Fruit fly (Drosophila melanogaster) whole organism, embryonic: Measurements from ENCODE around the gene CG14840.

Source experiments
- Abd-B ChIP-seq: fragments of 200-800 bp; sonication (Bioruptor generic); optimal IDR thresholded peaks from 2 replicates; lab custom pipeline; 2018; ENCODE audit warnings: missing biosample characterization, mild to moderate bottlenecking, missing genetic modification characterization, moderate library complexity
- Ada2b ChIP-seq: fragments of 200-800 bp; sonication (Bioruptor generic); IDR thresholded peaks from 2 replicates; pipeline ENCODE4 v1.3.6; 2022; ENCODE audit warnings: missing biosample characterization, missing genetic modification characterization
- B-H1 ChIP-seq: fragments of 200-800 bp; sonication (Bioruptor generic); IDR thresholded peaks from 3 replicates; pipeline ENCODE4 v1.3.6; 2022; ENCODE audit warnings: missing biosample characterization, missing genetic modification characterization
- CG10209 ChIP-seq: fragments of 200-800 bp; sonication (Bioruptor generic); optimal IDR thresholded peaks from 3 replicates; lab custom pipeline; 2017; ENCODE audit warnings: missing biosample characterization, mild to moderate bottlenecking, missing genetic modification characterization, missing genetic modification reagents
- CG10366 ChIP-seq: fragments of 200-800 bp; sonication (Bioruptor generic); IDR thresholded peaks from 2 replicates; pipeline ENCODE4 v1.3.6; 2022; ENCODE audit warnings: missing biosample characterization, missing genetic modification characterization
- CG12391 ChIP-seq: fragments of 200-800 bp; sonication (Bioruptor generic); optimal IDR thresholded peaks from 3 replicates; lab custom pipeline; 2018; ENCODE audit warnings: missing biosample characterization, mild to moderate bottlenecking, missing genetic modification characterization, moderate library complexity
- CG1603 ChIP-seq: fragments of 200-800 bp; sonication (Bioruptor generic); optimal IDR thresholded peaks from 2 replicates; lab custom pipeline; 2019; ENCODE audit warnings: missing biosample characterization, mild to moderate bottlenecking, missing genetic modification characterization, moderate library complexity
- CG17568 ChIP-seq: fragments of 200-800 bp; sonication (Bioruptor generic); optimal IDR thresholded peaks from 2 replicates; lab custom pipeline; 2018; ENCODE audit warnings: missing biosample characterization, mild to moderate bottlenecking, missing genetic modification characterization, moderate library complexity
- CG2712 ChIP-seq: fragments of 200-800 bp; optimal IDR thresholded peaks from 3 replicates; lab custom pipeline; 2019; ENCODE audit warnings: missing biosample characterization, mild to moderate bottlenecking, missing genetic modification characterization, moderate library complexity
- CG32772 ChIP-seq: fragments of 200-800 bp; sonication (Bioruptor generic); IDR thresholded peaks from 2 replicates; pipeline ENCODE4 v1.3.6; 2022; ENCODE audit warnings: missing biosample characterization, missing genetic modification characterization
- CG3281 ChIP-seq: fragments of 200-800 bp; sonication (Bioruptor generic); optimal IDR thresholded peaks from 3 replicates; lab custom pipeline; 2017; ENCODE audit warnings: missing biosample characterization, mild to moderate bottlenecking, missing genetic modification characterization
- CG4424 ChIP-seq: fragments of 200-800 bp; sonication (Bioruptor generic); optimal IDR thresholded peaks from 3 replicates; lab custom pipeline; 2016; ENCODE audit warnings: missing biosample characterization, missing genetic modification characterization
- CG4820 ChIP-seq: fragments of 200-800 bp; sonication (Bioruptor generic); optimal IDR thresholded peaks from 3 replicates; lab custom pipeline; 2016; ENCODE audit warnings: missing biosample characterization, missing genetic modification characterization
- CG6175 ChIP-seq: fragments of 200-800 bp; sonication (Bioruptor generic); IDR thresholded peaks from 3 replicates; pipeline ENCODE4 v1.3.6; 2022; ENCODE audit warnings: missing biosample characterization, missing genetic modification characterization
- CG7839 ChIP-seq: fragments of 200-800 bp; sonication (Bioruptor generic); optimal IDR thresholded peaks from 3 replicates; lab custom pipeline; 2018; ENCODE audit warnings: missing biosample characterization, mild to moderate bottlenecking, missing genetic modification characterization, moderate library complexity
- CG8290 ChIP-seq, 3 experiments: fragments of 200-800 bp; sonication (Bioruptor generic); optimal IDR thresholded peaks; 2 replicates each; lab custom pipeline; 2016 to 2019; ENCODE audit warnings: missing biosample characterization in 3 of 3, missing genetic modification characterization in 3 of 3, mild to moderate bottlenecking in 2 of 3, moderate library complexity in 1 of 3
- CG8924 ChIP-seq: fragments of 200-800 bp; optimal IDR thresholded peaks from 3 replicates; lab custom pipeline; 2019; ENCODE audit warnings: missing biosample characterization, mild to moderate bottlenecking, missing genetic modification characterization, moderate library complexity
- CG8944 ChIP-seq: fragments of 200-800 bp; sonication (Bioruptor generic); optimal IDR thresholded peaks from 3 replicates; lab custom pipeline; 2016; ENCODE audit warnings: missing biosample characterization, missing genetic modification characterization
- CG9817 ChIP-seq: fragments of 200-800 bp; sonication (Bioruptor generic); optimal IDR thresholded peaks from 2 replicates; lab custom pipeline; 2018; ENCODE audit warnings: missing biosample characterization, mild to moderate bottlenecking, missing genetic modification characterization, moderate library complexity
- Chrac-16 ChIP-seq: fragments of 200-800 bp; sonication (Bioruptor generic); optimal IDR thresholded peaks from 3 replicates; lab custom pipeline; 2016; ENCODE audit warnings: missing biosample characterization, missing genetic modification characterization
- CoRest ChIP-seq: fragments of 200-800 bp; sonication (Bioruptor generic); optimal IDR thresholded peaks from 3 replicates; lab custom pipeline; 2018; ENCODE audit warnings: missing biosample characterization, mild to moderate bottlenecking, missing genetic modification characterization, moderate library complexity
- D19A ChIP-seq: fragments of 200-800 bp; optimal IDR thresholded peaks from 3 replicates; lab custom pipeline; 2019; ENCODE audit warnings: missing biosample characterization, mild to moderate bottlenecking, missing genetic modification characterization, moderate library complexity
- ERR ChIP-seq: fragments of 200-800 bp; sonication (Bioruptor generic); optimal IDR thresholded peaks from 2 replicates; lab custom pipeline; 2016; ENCODE audit warnings: missing biosample characterization, missing genetic modification characterization
- Fer3 ChIP-seq: fragments of 200-800 bp; sonication (Bioruptor generic); optimal IDR thresholded peaks from 2 replicates; lab custom pipeline; 2018; ENCODE audit warnings: missing biosample characterization, mild to moderate bottlenecking, missing genetic modification characterization, moderate library complexity
- Hand ChIP-seq: fragments of 200-800 bp; sonication (Bioruptor generic); optimal IDR thresholded peaks from 2 replicates; lab custom pipeline; 2017; ENCODE audit warnings: mild to moderate bottlenecking, missing biosample characterization, missing genetic modification reagents, missing genetic modification characterization
- Hmx ChIP-seq: fragments of 200-800 bp; sonication (Bioruptor generic); optimal IDR thresholded peaks from 2 replicates; lab custom pipeline; 2016; ENCODE audit warnings: missing biosample characterization, missing genetic modification characterization
- Hr51 ChIP-seq, 2 experiments: fragments of 200-800 bp; sonication (Bioruptor generic); optimal IDR thresholded peaks; 2 replicates in 1 of 2; 3 replicates in 1 of 2; lab custom pipeline; 2016 to 2018; ENCODE audit warnings: missing biosample characterization in 2 of 2, missing genetic modification characterization in 2 of 2, mild to moderate bottlenecking in 1 of 2, moderate library complexity in 1 of 2
- Hsf ChIP-seq: fragments of 200-800 bp; sonication (Bioruptor generic); optimal IDR thresholded peaks from 3 replicates; lab custom pipeline; 2016; ENCODE audit warnings: missing biosample characterization, missing genetic modification characterization
- Med ChIP-seq: fragments of 200-800 bp; sonication (Bioruptor generic); peaks from one replicate; lab custom pipeline; 2016; ENCODE audit warnings: missing biosample characterization, missing genetic modification characterization, mild to moderate bottlenecking, inconsistent platforms, moderate library complexity
- Pdp1 ChIP-seq, 2 experiments: fragments of 200-800 bp; sonication (Bioruptor generic); optimal IDR thresholded peaks; 3 replicates each; lab custom pipeline; 2016; ENCODE audit warnings: missing biosample characterization in 2 of 2, missing genetic modification characterization in 2 of 2, mild to moderate bottlenecking in 1 of 2, moderate library complexity in 1 of 2
- Sox102F ChIP-seq: fragments of 200-800 bp; sonication (Bioruptor generic); optimal IDR thresholded peaks from 2 replicates; lab custom pipeline; 2018; ENCODE audit warnings: missing biosample characterization, mild to moderate bottlenecking, missing genetic modification characterization, moderate library complexity
- Vsx1 ChIP-seq: fragments of 200-800 bp; sonication (Bioruptor generic); optimal IDR thresholded peaks from 2 replicates; lab custom pipeline; 2017; ENCODE audit warnings: missing biosample characterization, mild to moderate bottlenecking, missing genetic modification characterization, missing genetic modification reagents
- Xbp1 ChIP-seq: fragments of 200-800 bp; sonication (Bioruptor generic); optimal IDR thresholded peaks from 3 replicates; lab custom pipeline; 2016; ENCODE audit warnings: missing biosample characterization, mild to moderate bottlenecking, missing genetic modification characterization
- ab ChIP-seq: fragments of 200-800 bp; sonication (Bioruptor generic); optimal IDR thresholded peaks from 2 replicates; lab custom pipeline; 2016; ENCODE audit warnings: missing biosample characterization, missing genetic modification characterization
- bcd ChIP-seq: fragments of 200-800 bp; sonication (Bioruptor generic); optimal IDR thresholded peaks from 2 replicates; lab custom pipeline; 2017; ENCODE audit warnings: missing biosample characterization, mild to moderate bottlenecking, missing genetic modification characterization
- emc ChIP-seq: fragments of 200-800 bp; sonication (Bioruptor generic); optimal IDR thresholded peaks from 2 replicates; lab custom pipeline; 2016; ENCODE audit warnings: missing biosample characterization, missing genetic modification characterization
- fd3F ChIP-seq: fragments of 200-800 bp; sonication (Bioruptor generic); optimal IDR thresholded peaks from 2 replicates; lab custom pipeline; 2018; ENCODE audit warnings: missing biosample characterization, mild to moderate bottlenecking, missing genetic modification characterization, moderate library complexity
- gt ChIP-seq: fragments of 200-800 bp; sonication (Bioruptor generic); IDR thresholded peaks from 2 replicates; pipeline ENCODE4 v1.3.6; 2022; ENCODE audit warnings: missing biosample characterization, missing genetic modification characterization
- h ChIP-seq: fragments of >200 bp; optimal IDR thresholded peaks from 2 replicates; lab custom pipeline; 2017
- hb ChIP-seq: fragments of 200-800 bp; sonication (Bioruptor generic); IDR thresholded peaks from 3 replicates; pipeline ENCODE4 v1.3.6; 2022; ENCODE audit warnings: missing biosample characterization, missing genetic modification characterization; ENCODE audit not compliant: partially characterized antibody
- jing ChIP-seq: fragments of 200-800 bp; sonication (Bioruptor generic); optimal IDR thresholded peaks from 2 replicates; lab custom pipeline; 2018; ENCODE audit warnings: missing biosample characterization, mild to moderate bottlenecking, missing genetic modification characterization
- knrl ChIP-seq: fragments of 200-800 bp; sonication (Bioruptor generic); IDR thresholded peaks from 3 replicates; pipeline ENCODE4 v1.3.6; 2022; ENCODE audit warnings: missing biosample characterization, missing genetic modification characterization; ENCODE audit not compliant: partially characterized antibody
- mam ChIP-seq: fragments of 200-800 bp; sonication (Bioruptor generic); optimal IDR thresholded peaks from 3 replicates; lab custom pipeline; 2016; ENCODE audit warnings: missing biosample characterization, missing genetic modification characterization
- p53 ChIP-seq: fragments of 200-800 bp; sonication (Bioruptor generic); optimal IDR thresholded peaks from 2 replicates; lab custom pipeline; 2016; ENCODE audit warnings: missing biosample characterization, missing genetic modification characterization
- sisA ChIP-seq: fragments of 200-800 bp; sonication (Bioruptor generic); IDR thresholded peaks from 2 replicates; pipeline ENCODE4 v1.3.6; 2022; ENCODE audit warnings: missing biosample characterization, missing genetic modification characterization
- sqz ChIP-seq: fragments of 200-800 bp; sonication (Bioruptor generic); optimal IDR thresholded peaks from 3 replicates; lab custom pipeline; 2018; ENCODE audit warnings: missing biosample characterization, mild to moderate bottlenecking, missing genetic modification characterization
- ssp ChIP-seq: fragments of 200-800 bp; sonication (Bioruptor generic); IDR thresholded peaks from 2 replicates; pipeline ENCODE4 v1.3.6; 2022; ENCODE audit warnings: missing biosample characterization, missing genetic modification characterization
- twi ChIP-seq: fragments of 200-800 bp; optimal IDR thresholded peaks from 2 replicates; lab custom pipeline; 2019; ENCODE audit warnings: missing biosample characterization, mild to moderate bottlenecking, missing genetic modification characterization, moderate library complexity
- zfh2 ChIP-seq: fragments of 200-800 bp; sonication (Bioruptor generic); optimal IDR thresholded peaks from 2 replicates; lab custom pipeline; 2016; ENCODE audit warnings: missing biosample characterization, missing genetic modification characterization

CG14840 gene

dm6 chr3R:14283042-14283626 lies 22.1 kb upstream of the CG14840 start (continued):
- TF ChIP-seq ssp (GFP tag; lab: Robert Waterston, UW), result no peak
- TF ChIP-seq h (lab: Kevin White, UChicago), result no peak
- TF ChIP-seq Sox102F (GFP tag; lab: Kevin White, UChicago), result peak; percentile 49
- peak; percentile 49 for TF ChIP-seq CG12391 (tag; lab: Kevin White, UChicago)
- TF ChIP-seq gt (GFP tag; lab: Robert Waterston, UW), result no peak
- no peak for TF ChIP-seq twi
- peak; percentile 45 for TF ChIP-seq CG7839 (tag; lab: Kevin White, UChicago)
- peak; percentile 31 for TF ChIP-seq CG8944
- TF ChIP-seq zfh2 (GFP tag; lab: Kevin White, UChicago), result peak; percentile 65
- TF ChIP-seq Med, result peak; percentile 80
- TF ChIP-seq emc (GFP tag; lab: Kevin White, UChicago), result no peak
- TF ChIP-seq Fer3 (tag; lab: Kevin White, UChicago), result peak; percentile 10
- no peak for TF ChIP-seq hb (GFP tag; lab: Robert Waterston, UW)
- peak; percentile 72 for TF ChIP-seq Hsf (GFP tag; lab: Kevin White, UChicago)
- TF ChIP-seq Abd-B (GFP tag; lab: Kevin White, UChicago), result peak; percentile 41
- no peak for TF ChIP-seq sqz (GFP tag; lab: Kevin White, UChicago)
- TF ChIP-seq knrl (GFP tag; lab: Robert Waterston, UW), result no peak
- TF ChIP-seq p53 (GFP tag; lab: Kevin White, UChicago), result no peak
- TF ChIP-seq CG32772 (GFP tag; lab: Robert Waterston, UW), result no peak
- TF ChIP-seq Hand, result peak; percentile 11
- peak; percentile 46 for TF ChIP-seq bcd (GFP tag; lab: Kevin White, UChicago)
- TF ChIP-seq Pdp1 (GFP tag; optimal IDR thresholded peaks at IDR 0.05; lab: Kevin White, UChicago), result peak in 1 of 2 experiments; percentile 30
- TF ChIP-seq sisA (GFP tag; lab: Robert Waterston, UW), result no peak
- no peak for TF ChIP-seq CG8290 (GFP tag; optimal IDR thresholded peaks at IDR 0.05; lab: Kevin White, UChicago)
- TF ChIP-seq CG8290 (tag; optimal IDR thresholded peaks at IDR 0.05; lab: Kevin White, UChicago), result peak in 1 of 2 experiments; percentile 71
- peak; percentile 45 for TF ChIP-seq CG9817 (tag; lab: Kevin White, UChicago)
- TF ChIP-seq CG10209 (GFP tag; lab: Kevin White, UChicago), result peak; percentile 68
- peak; percentile 32 for TF ChIP-seq CG17568 (GFP tag; lab: Kevin White, UChicago)
- peak; percentile 18 for TF ChIP-seq CG8924 (tag; lab: Kevin White, UChicago)
- TF ChIP-seq Vsx1 (GFP tag; lab: Kevin White, UChicago), result peak; percentile 64
- TF ChIP-seq CG6175 (GFP tag; lab: Robert Waterston, UW), result no peak
- TF ChIP-seq Ada2b (GFP tag; lab: Robert Waterston, UW), result no peak
- TF ChIP-seq mam (GFP tag; lab: Kevin White, UChicago), result peak; percentile 70
- peak; percentile 45 for TF ChIP-seq Xbp1 (GFP tag; lab: Kevin White, UChicago)
- no peak for TF ChIP-seq B-H1 (GFP tag; lab: Robert Waterston, UW)
- TF ChIP-seq Hr51 (GFP tag; optimal IDR thresholded peaks at IDR 0.05; lab: Kevin White, UChicago), result peak; percentile 5 to 74
- TF ChIP-seq Chrac-16 (GFP tag; lab: Kevin White, UChicago), result peak; percentile 13
- peak; percentile 32 for TF ChIP-seq CG1603 (tag; lab: Kevin White, UChicago)
- TF ChIP-seq ERR (GFP tag; lab: Kevin White, UChicago), result peak; percentile 4
- peak; percentile 29 for TF ChIP-seq CG2712 (tag; lab: Kevin White, UChicago)
- TF ChIP-seq fd3F (GFP tag; lab: Kevin White, UChicago), result peak; percentile 32
- TF ChIP-seq jing (GFP tag; lab: Kevin White, UChicago), result peak; percentile 43
- peak; percentile 10 for TF ChIP-seq D19A
- peak; percentile 58 for TF ChIP-seq CG3281 (GFP tag; lab: Kevin White, UChicago)
- TF ChIP-seq CG10366, result no peak
- no peak for TF ChIP-seq CG4424
- TF ChIP-seq ab (GFP tag; lab: Kevin White, UChicago), result no peak
- peak; percentile 63 for TF ChIP-seq CoRest (tag; lab: Kevin White, UChicago)
- no peak for TF ChIP-seq CG4820
- TF ChIP-seq Hmx (GFP tag; lab: Kevin White, UChicago), result peak; percentile 6
